Fruit fly (Drosophila melanogaster) whole organism, prepupa: Measurements from ENCODE around the gene Nprl2.

Source experiments
- CG10669 ChIP-seq: fragments of 200-800 bp; sonication (Bioruptor generic); optimal IDR thresholded peaks from 3 replicates; lab custom pipeline; 2018; ENCODE audit warnings: missing biosample characterization, mild to moderate bottlenecking, missing genetic modification characterization, moderate library complexity
- CG11294 ChIP-seq: fragments of 200-800 bp; sonication (Bioruptor generic); IDR thresholded peaks from 2 replicates; pipeline ENCODE4 v1.3.6; 2022; ENCODE audit warnings: missing biosample characterization, missing genetic modification characterization
- CG11902 ChIP-seq: fragments of 200-800 bp; sonication (Bioruptor generic); optimal IDR thresholded peaks from 3 replicates; lab custom pipeline; 2016; ENCODE audit warnings: missing biosample characterization, missing genetic modification characterization
- CG6854 ChIP-seq: fragments of 200-800 bp; sonication (Bioruptor generic); optimal IDR thresholded peaks from 2 replicates; lab custom pipeline; 2017; ENCODE audit warnings: missing biosample characterization, mild to moderate bottlenecking, missing genetic modification characterization
- Sox14 ChIP-seq: fragments of 200-800 bp; sonication (Bioruptor generic); optimal IDR thresholded peaks from 3 replicates; lab custom pipeline; 2016; ENCODE audit warnings: missing biosample characterization, missing genetic modification characterization
- net ChIP-seq: fragments of 200-800 bp; sonication (Bioruptor generic); optimal IDR thresholded peaks from 3 replicates; lab custom pipeline; 2016; ENCODE audit warnings: missing biosample characterization, missing genetic modification characterization

- TF ChIP-seq CG11902 (GFP tag; lab: Kevin White, UChicago) = no peak
- no peak for TF ChIP-seq CG6854 (GFP tag; lab: Kevin White, UChicago)
- no peak for TF ChIP-seq Sox14 (GFP tag; lab: Kevin White, UChicago)
- no peak for TF ChIP-seq net (GFP tag; lab: Kevin White, UChicago)
- no peak for TF ChIP-seq CG11294
- no peak for TF ChIP-seq CG10669 (GFP tag; lab: Kevin White, UChicago)
Measured at dm6 chrX:16867622-16868021, 16.5 kb downstream of the Nprl2 start.
